Fruit fly (Drosophila melanogaster) whole organism, embryonic: Measurements from ENCODE around the gene elB.

Experiments
- Ada2b ChIP-seq: fragments of 200-800 bp; sonication (Bioruptor generic); IDR thresholded peaks from 2 replicates; pipeline ENCODE4 v1.3.6; 2022; ENCODE audit warnings: missing biosample characterization, missing genetic modification characterization
- CG10959 ChIP-seq: fragments of 200-800 bp; sonication (Bioruptor generic); IDR thresholded peaks from 2 replicates; pipeline ENCODE4 v1.3.6; 2022; ENCODE audit warnings: missing biosample characterization, missing genetic modification characterization
- CG12104 ChIP-seq: fragments of 200-800 bp; sonication (Bioruptor generic); optimal IDR thresholded peaks from 3 replicates; lab custom pipeline; 2016; ENCODE audit warnings: missing biosample characterization, missing genetic modification characterization
- CG15514 ChIP-seq: fragments of 200-800 bp; sonication (Bioruptor generic); optimal IDR thresholded peaks from 3 replicates; lab custom pipeline; 2017; ENCODE audit warnings: missing biosample characterization, missing genetic modification characterization, mild to moderate bottlenecking, moderate library complexity, missing genetic modification reagents
- CG17612 ChIP-seq: fragments of 200-800 bp; sonication (Bioruptor generic); IDR thresholded peaks from 2 replicates; pipeline ENCODE4 v1.3.6; 2022; ENCODE audit warnings: missing biosample characterization, missing genetic modification characterization
- CG2678 ChIP-seq: fragments of 200-800 bp; sonication (Bioruptor generic); optimal IDR thresholded peaks from 3 replicates; lab custom pipeline; 2019; ENCODE audit warnings: missing biosample characterization, mild to moderate bottlenecking, missing genetic modification characterization, moderate library complexity
- CG30431 ChIP-seq: fragments of 200-800 bp; sonication (Bioruptor generic); optimal IDR thresholded peaks from 2 replicates; lab custom pipeline; 2017; ENCODE audit warnings: missing biosample characterization, missing genetic modification characterization
- CG31224 ChIP-seq: fragments of 200-800 bp; sonication (Bioruptor generic); IDR thresholded peaks from 2 replicates; pipeline ENCODE4 v1.3.6; 2022; ENCODE audit warnings: missing biosample characterization, missing genetic modification characterization
- CG31365 ChIP-seq: fragments of 200-800 bp; sonication (Bioruptor generic); optimal IDR thresholded peaks from 2 replicates; lab custom pipeline; 2018; ENCODE audit warnings: missing biosample characterization, mild to moderate bottlenecking, missing genetic modification characterization
- CG32772 ChIP-seq: fragments of 200-800 bp; sonication (Bioruptor generic); IDR thresholded peaks from 2 replicates; pipeline ENCODE4 v1.3.6; 2022; ENCODE audit warnings: missing biosample characterization, missing genetic modification characterization
- CG3281 ChIP-seq: fragments of 200-800 bp; sonication (Bioruptor generic); optimal IDR thresholded peaks from 3 replicates; lab custom pipeline; 2017; ENCODE audit warnings: missing biosample characterization, mild to moderate bottlenecking, missing genetic modification characterization
- CG33213 ChIP-seq: fragments of 200-800 bp; sonication (Bioruptor generic); optimal IDR thresholded peaks from 3 replicates; lab custom pipeline; 2016; ENCODE audit warnings: missing biosample characterization, missing genetic modification characterization
- CG4424 ChIP-seq: fragments of 200-800 bp; sonication (Bioruptor generic); optimal IDR thresholded peaks from 3 replicates; lab custom pipeline; 2016; ENCODE audit warnings: missing biosample characterization, missing genetic modification characterization
- CG5180 ChIP-seq: fragments of 200-800 bp; sonication (Bioruptor generic); optimal IDR thresholded peaks from 3 replicates; lab custom pipeline; 2017; ENCODE audit warnings: missing biosample characterization, missing genetic modification characterization, mild to moderate bottlenecking, moderate library complexity, missing genetic modification reagents
- CG5953 ChIP-seq: fragments of 200-800 bp; sonication (Bioruptor generic); IDR thresholded peaks from 2 replicates; pipeline ENCODE4 v1.3.6; 2022; ENCODE audit warnings: missing biosample characterization, missing genetic modification characterization
- CG6254 ChIP-seq: fragments of 200-800 bp; sonication (Bioruptor generic); optimal IDR thresholded peaks from 3 replicates; lab custom pipeline; 2017; ENCODE audit warnings: mild to moderate bottlenecking, missing biosample characterization, missing genetic modification reagents, missing genetic modification characterization
- CG6854 ChIP-seq: fragments of 200-800 bp; sonication (Bioruptor generic); optimal IDR thresholded peaks from 3 replicates; lab custom pipeline; 2017; ENCODE audit warnings: missing biosample characterization, mild to moderate bottlenecking, missing genetic modification characterization
- CG8290 ChIP-seq, 3 experiments: fragments of 200-800 bp; sonication (Bioruptor generic); optimal IDR thresholded peaks; 2 replicates each; lab custom pipeline; 2016 to 2019; ENCODE audit warnings: missing biosample characterization in 3 of 3, missing genetic modification characterization in 3 of 3, mild to moderate bottlenecking in 2 of 3, moderate library complexity in 1 of 3
- CG8924 ChIP-seq: fragments of 200-800 bp; optimal IDR thresholded peaks from 3 replicates; lab custom pipeline; 2019; ENCODE audit warnings: missing biosample characterization, mild to moderate bottlenecking, missing genetic modification characterization, moderate library complexity
- CG9932 ChIP-seq: fragments of 200-800 bp; sonication (Bioruptor generic); IDR thresholded peaks from 2 replicates; pipeline ENCODE4 v1.3.6; 2022; ENCODE audit warnings: missing biosample characterization, missing genetic modification characterization
- ERR ChIP-seq: fragments of 200-800 bp; sonication (Bioruptor generic); optimal IDR thresholded peaks from 2 replicates; lab custom pipeline; 2016; ENCODE audit warnings: missing biosample characterization, missing genetic modification characterization
- HHEX ChIP-seq: fragments of 200-800 bp; sonication (Bioruptor generic); optimal IDR thresholded peaks from 3 replicates; lab custom pipeline; 2017; ENCODE audit warnings: missing biosample characterization, mild to moderate bottlenecking, missing genetic modification characterization, missing genetic modification reagents
- Hmr ChIP-seq: fragments of 200-800 bp; sonication (Bioruptor generic); optimal IDR thresholded peaks from 3 replicates; lab custom pipeline; 2017; ENCODE audit warnings: mild to moderate bottlenecking, missing biosample characterization, missing genetic modification reagents, missing genetic modification characterization
- Hr39 ChIP-seq: fragments of >200 bp; optimal IDR thresholded peaks from 2 replicates; lab custom pipeline; 2017
- Meics ChIP-seq: fragments of 200-800 bp; sonication (Bioruptor generic); optimal IDR thresholded peaks from 2 replicates; lab custom pipeline; 2017; ENCODE audit warnings: missing biosample characterization, mild to moderate bottlenecking, missing genetic modification characterization
- NC2α ChIP-seq: fragments of 200-800 bp; sonication (Bioruptor generic); optimal IDR thresholded peaks from 2 replicates; lab custom pipeline; 2016; ENCODE audit warnings: missing biosample characterization, missing genetic modification characterization
- PHDP ChIP-seq: fragments of 200-800 bp; sonication (Bioruptor generic); optimal IDR thresholded peaks from 3 replicates; lab custom pipeline; 2018; ENCODE audit warnings: missing biosample characterization, mild to moderate bottlenecking, missing genetic modification characterization, moderate library complexity
- Pdp1 ChIP-seq, 2 experiments: fragments of 200-800 bp; sonication (Bioruptor generic); optimal IDR thresholded peaks; 3 replicates each; lab custom pipeline; 2016; ENCODE audit warnings: missing biosample characterization in 2 of 2, missing genetic modification characterization in 2 of 2, mild to moderate bottlenecking in 1 of 2, moderate library complexity in 1 of 2
- Poxn ChIP-seq: fragments of 200-800 bp; sonication (Bioruptor generic); IDR thresholded peaks from 2 replicates; pipeline ENCODE4 v1.3.6; 2022; ENCODE audit warnings: missing biosample characterization, missing genetic modification characterization
- Rfx ChIP-seq: fragments of 200-800 bp; sonication (Bioruptor generic); IDR thresholded peaks from 2 replicates; pipeline ENCODE4 v1.3.6; 2022; ENCODE audit warnings: missing biosample characterization, missing genetic modification characterization
- ap ChIP-seq: fragments of 200-800 bp; sonication (Bioruptor generic); IDR thresholded peaks from 2 replicates; pipeline ENCODE4 v1.3.6; 2022; ENCODE audit warnings: missing biosample characterization, missing genetic modification characterization
- bigmax ChIP-seq: fragments of 200-800 bp; sonication (Bioruptor generic); optimal IDR thresholded peaks from 2 replicates; lab custom pipeline; 2018; ENCODE audit warnings: missing biosample characterization, mild to moderate bottlenecking, missing genetic modification characterization
- ci ChIP-seq: fragments of 200-800 bp; sonication (Bioruptor generic); IDR thresholded peaks from 3 replicates; pipeline ENCODE4 v1.3.6; 2022; ENCODE audit warnings: missing biosample characterization, missing genetic modification characterization
- fd3F ChIP-seq: fragments of 200-800 bp; sonication (Bioruptor generic); optimal IDR thresholded peaks from 2 replicates; lab custom pipeline; 2018; ENCODE audit warnings: missing biosample characterization, mild to moderate bottlenecking, missing genetic modification characterization, moderate library complexity
- gcm2 ChIP-seq: fragments of 200-800 bp; sonication (Bioruptor generic); optimal IDR thresholded peaks from 2 replicates; lab custom pipeline; 2016; ENCODE audit warnings: missing biosample characterization, missing genetic modification characterization
- gro ChIP-seq: fragments of 200-800 bp; sonication (Bioruptor generic); optimal IDR thresholded peaks from 2 replicates; lab custom pipeline; 2016; ENCODE audit warnings: missing biosample characterization, missing genetic modification characterization
- gsb-n ChIP-seq: fragments of 200-800 bp; sonication (Bioruptor generic); optimal IDR thresholded peaks from 3 replicates; lab custom pipeline; 2018; ENCODE audit warnings: missing biosample characterization, mild to moderate bottlenecking, missing genetic modification characterization
- gt ChIP-seq: fragments of 200-800 bp; sonication (Bioruptor generic); IDR thresholded peaks from 2 replicates; pipeline ENCODE4 v1.3.6; 2022; ENCODE audit warnings: missing biosample characterization, missing genetic modification characterization
- lbe ChIP-seq: fragments of 200-800 bp; sonication (Bioruptor generic); optimal IDR thresholded peaks from 2 replicates; lab custom pipeline; 2016; ENCODE audit warnings: missing biosample characterization, mild to moderate bottlenecking, missing genetic modification characterization
- lov ChIP-seq, 2 experiments: fragments of 200-800 bp in 1 of 2; fragments of >200 bp in 1 of 2; sonication (Bioruptor generic) in 1 of 2; IDR thresholded peaks in 1 of 2; optimal IDR thresholded peaks in 1 of 2; 2 replicates in 1 of 2; 3 replicates in 1 of 2; pipeline versions ENCODE4 v1.3.6 to Lab custom; 2017 to 2022; ENCODE audit warnings: missing biosample characterization in 1 of 2, missing genetic modification characterization in 1 of 2
- mirr ChIP-seq: fragments of 200-800 bp; sonication (Bioruptor generic); optimal IDR thresholded peaks from 3 replicates; lab custom pipeline; 2018; ENCODE audit warnings: missing biosample characterization, mild to moderate bottlenecking, missing genetic modification characterization
- nau ChIP-seq: fragments of 200-800 bp; sonication (Bioruptor generic); optimal IDR thresholded peaks from 3 replicates; lab custom pipeline; 2017; ENCODE audit warnings: missing biosample characterization, mild to moderate bottlenecking, missing genetic modification characterization, missing genetic modification reagents
- nerfin-2 ChIP-seq: fragments of 200-800 bp; sonication (Bioruptor generic); IDR thresholded peaks from 2 replicates; pipeline ENCODE4 v1.3.6; 2022; ENCODE audit warnings: missing biosample characterization, missing genetic modification characterization; ENCODE audit not compliant: partially characterized antibody
- phol ChIP-seq: fragments of 200-800 bp; sonication (Bioruptor generic); optimal IDR thresholded peaks from 3 replicates; lab custom pipeline; 2018; ENCODE audit warnings: missing biosample characterization, mild to moderate bottlenecking, missing genetic modification characterization, moderate library complexity
- schlank ChIP-seq: fragments of 200-800 bp; sonication (Bioruptor generic); optimal IDR thresholded peaks from 2 replicates; lab custom pipeline; 2018; ENCODE audit warnings: missing biosample characterization, mild to moderate bottlenecking, missing genetic modification characterization
- slou ChIP-seq: fragments of 200-800 bp; sonication (Bioruptor generic); optimal IDR thresholded peaks from 3 replicates; lab custom pipeline; 2016; ENCODE audit warnings: missing biosample characterization, missing genetic modification characterization
- stc ChIP-seq: fragments of 200-800 bp; sonication (Bioruptor generic); IDR thresholded peaks from 2 replicates; pipeline ENCODE4 v1.3.6; 2022; ENCODE audit warnings: missing biosample characterization, missing genetic modification characterization
- stwl ChIP-seq: fragments of 200-800 bp; sonication (Bioruptor generic); optimal IDR thresholded peaks from 3 replicates; lab custom pipeline; 2018; ENCODE audit warnings: missing biosample characterization, mild to moderate bottlenecking, missing genetic modification characterization, moderate library complexity
- sug ChIP-seq: fragments of 200-800 bp; optimal IDR thresholded peaks from 2 replicates; lab custom pipeline; 2019; ENCODE audit warnings: missing biosample characterization, mild to moderate bottlenecking, missing genetic modification characterization, moderate library complexity
- tin ChIP-seq: fragments of 200-800 bp; sonication (Bioruptor generic); optimal IDR thresholded peaks from 3 replicates; lab custom pipeline; 2016; ENCODE audit warnings: missing biosample characterization, missing genetic modification characterization
- twi ChIP-seq: fragments of 200-800 bp; optimal IDR thresholded peaks from 2 replicates; lab custom pipeline; 2019; ENCODE audit warnings: missing biosample characterization, mild to moderate bottlenecking, missing genetic modification characterization, moderate library complexity

elB gene

dm6 chr2L:14399326-14399725, 10.0 kb downstream of the elB start:
- TF ChIP-seq Meics (GFP tag; lab: Kevin White, UChicago) = peak; percentile 30
- TF ChIP-seq CG5180 (GFP tag; lab: Kevin White, UChicago) = no peak
- TF ChIP-seq Ada2b (GFP tag; lab: Robert Waterston, UW) = no peak
- no peak for TF ChIP-seq CG12104 (GFP tag; lab: Kevin White, UChicago)
- TF ChIP-seq gro (GFP tag; lab: Kevin White, UChicago) = peak; percentile 5
- TF ChIP-seq PHDP (tag; lab: Kevin White, UChicago) = peak; percentile 2
- TF ChIP-seq CG32772 (GFP tag; lab: Robert Waterston, UW) = no peak
- no peak for TF ChIP-seq ci (GFP tag; lab: Robert Waterston, UW)
- no peak for TF ChIP-seq stwl (tag; lab: Kevin White, UChicago)
- no peak for TF ChIP-seq CG8290 (GFP tag; optimal IDR thresholded peaks at IDR 0.05; lab: Kevin White, UChicago)
- TF ChIP-seq CG8290 (tag; optimal IDR thresholded peaks at IDR 0.05; lab: Kevin White, UChicago) = no peak
- no peak for TF ChIP-seq CG30431
- no peak for TF ChIP-seq CG6254 (GFP tag; lab: Kevin White, UChicago)
- no peak for TF ChIP-seq CG4424 (GFP tag; lab: Kevin White, UChicago)
- no peak for TF ChIP-seq CG31224 (GFP tag; lab: Robert Waterston, UW)
- peak; percentile 44 for TF ChIP-seq fd3F (GFP tag; lab: Kevin White, UChicago)
- peak; percentile 45 for TF ChIP-seq CG3281 (GFP tag; lab: Kevin White, UChicago)
- TF ChIP-seq Rfx (GFP tag; lab: Robert Waterston, UW) = peak; percentile 32; the same call in 1 of the 2 replicates
- TF ChIP-seq bigmax (GFP tag; lab: Kevin White, UChicago) = no peak
- TF ChIP-seq slou (GFP tag; lab: Kevin White, UChicago) = no peak
- no peak for TF ChIP-seq CG31365
- TF ChIP-seq CG8924 (tag; lab: Kevin White, UChicago) = no peak
- TF ChIP-seq stc (GFP tag; lab: Robert Waterston, UW) = no peak
- no peak for TF ChIP-seq NC2α (GFP tag; lab: Kevin White, UChicago)
- peak; percentile 7 for TF ChIP-seq CG15514 (GFP tag; lab: Kevin White, UChicago)
- TF ChIP-seq gt (GFP tag; lab: Robert Waterston, UW) = no peak
- 0 out of 2 replicates have a peak, but pooled peaks have one; percentile 5 for TF ChIP-seq CG9932 (GFP tag; lab: Robert Waterston, UW)
- no peak for TF ChIP-seq nerfin-2 (GFP tag; lab: Robert Waterston, UW)
- TF ChIP-seq ap (GFP tag; lab: Robert Waterston, UW) = no peak
- TF ChIP-seq twi (tag; lab: Kevin White, UChicago) = no peak
- no peak for TF ChIP-seq Poxn (GFP tag; lab: Robert Waterston, UW)
- TF ChIP-seq nau = peak; percentile 19
- TF ChIP-seq phol (tag; lab: Kevin White, UChicago) = no peak
- no peak for TF ChIP-seq gcm2
- no peak for TF ChIP-seq tin (GFP tag; lab: Kevin White, UChicago)
- no peak for TF ChIP-seq CG5953 (GFP tag; lab: Robert Waterston, UW)
- TF ChIP-seq CG33213 (GFP tag; lab: Kevin White, UChicago) = no peak
- TF ChIP-seq Hr39 = no peak
- no peak for TF ChIP-seq lov (optimal IDR thresholded peaks at IDR 0.05; lab: Kevin White, UChicago)
- TF ChIP-seq lov (GFP tag; IDR thresholded peaks at IDR 0.05; lab: Robert Waterston, UW) = no peak
- no peak for TF ChIP-seq ERR (GFP tag; lab: Kevin White, UChicago)
- peak in 1 of 2 experiments; percentile 13 for TF ChIP-seq Pdp1 (GFP tag; optimal IDR thresholded peaks at IDR 0.05; lab: Kevin White, UChicago)
- no peak for TF ChIP-seq CG17612 (GFP tag; lab: Robert Waterston, UW)
- no peak for TF ChIP-seq lbe (GFP tag; lab: Kevin White, UChicago)
- no peak for TF ChIP-seq CG6854 (GFP tag; lab: Kevin White, UChicago)
- peak; percentile 4 for TF ChIP-seq sug (tag; lab: Kevin White, UChicago)
- TF ChIP-seq schlank (tag; lab: Kevin White, UChicago) = peak; percentile 3
- TF ChIP-seq HHEX (GFP tag; lab: Kevin White, UChicago) = peak; percentile 25
- TF ChIP-seq CG2678 (tag; lab: Kevin White, UChicago) = peak; percentile 45
- TF ChIP-seq Hmr (GFP tag; lab: Kevin White, UChicago) = peak; percentile 50
- peak; percentile 69 for TF ChIP-seq mirr (GFP tag; lab: Kevin White, UChicago)
- no peak for TF ChIP-seq gsb-n (tag; lab: Kevin White, UChicago)
- no peak for TF ChIP-seq CG10959 (GFP tag; lab: Robert Waterston, UW)
